Worm (Caenorhabditis elegans) whole organism, L3 larva: ENCODE results near the gene ZK218.11.

Source experiments
- R02D3.7 ChIP-seq: fragments of 150-350 bp; optimal IDR thresholded peaks from 2 replicates; lab custom pipeline; 2014; ENCODE audit warnings: missing biosample characterization, missing genetic modification characterization
- ceh-16 ChIP-seq: sonication (generic microtip); optimal IDR thresholded peaks from 2 replicates; lab custom pipeline; 2017; ENCODE audit warnings: missing biosample characterization, missing genetic modification characterization
- ceh-28 ChIP-seq: fragments of 150-350 bp; optimal IDR thresholded peaks from 2 replicates; lab custom pipeline; 2014; ENCODE audit warnings: missing biosample characterization, missing genetic modification reagents, missing genetic modification characterization
- ceh-82 ChIP-seq: fragments of 150-350 bp; optimal IDR thresholded peaks from 2 replicates; lab custom pipeline; 2014; ENCODE audit warnings: missing biosample characterization, missing genetic modification characterization
- daf-12 ChIP-seq: fragments of 150-350 bp; optimal IDR thresholded peaks from 2 replicates; lab custom pipeline; 2014; ENCODE audit warnings: missing biosample characterization, missing genetic modification reagents, missing genetic modification characterization
- egl-27 ChIP-seq: sonication (generic microtip); optimal IDR thresholded peaks from 4 replicates; lab custom pipeline; 2017; ENCODE audit warnings: missing biosample characterization, missing genetic modification reagents, missing genetic modification characterization
- elt-1 ChIP-seq: fragments of 150-350 bp; optimal IDR thresholded peaks from 2 replicates; lab custom pipeline; 2014; ENCODE audit warnings: missing biosample characterization, missing genetic modification characterization
- elt-2 ChIP-seq: sonication (generic microtip); optimal IDR thresholded peaks from 2 replicates; lab custom pipeline; 2016; ENCODE audit warnings: missing genetic modification reagents, mild to moderate bottlenecking, missing genetic modification characterization, missing compliant biosample characterization
- elt-3 ChIP-seq, 3 experiments: fragments of 150-350 bp in 1 of 3; sonication (generic microtip) in 2 of 3; optimal IDR thresholded peaks; 2 replicates in 2 of 3; 4 replicates in 1 of 3; lab custom pipeline; 2014 to 2017; ENCODE audit warnings: missing biosample characterization in 3 of 3, missing genetic modification characterization in 3 of 3
- eor-1 ChIP-seq, 2 experiments: fragments of 150-350 bp; optimal IDR thresholded peaks; 2 replicates each; lab custom pipeline; 2014 to 2018; ENCODE audit warnings: missing biosample characterization in 2 of 2, missing genetic modification characterization in 2 of 2
- fkh-10 ChIP-seq: sonication (generic microtip); optimal IDR thresholded peaks from 2 replicates; lab custom pipeline; 2017; ENCODE audit warnings: missing biosample characterization, missing genetic modification reagents, missing genetic modification characterization
- fkh-2 ChIP-seq: fragments of 150-350 bp; optimal IDR thresholded peaks from 2 replicates; lab custom pipeline; 2014; ENCODE audit warnings: missing biosample characterization, missing genetic modification reagents, missing genetic modification characterization
- fos-1 ChIP-seq: fragments of 150-350 bp; optimal IDR thresholded peaks from 2 replicates; lab custom pipeline; 2014; ENCODE audit warnings: missing biosample characterization, missing genetic modification characterization
- hmg-11 ChIP-seq: sonication (generic microtip); optimal IDR thresholded peaks from 2 replicates; lab custom pipeline; 2016; ENCODE audit warnings: missing genetic modification characterization, missing compliant biosample characterization
- jun-1 ChIP-seq: fragments of 150-350 bp; optimal IDR thresholded peaks from 2 replicates; lab custom pipeline; 2014; ENCODE audit warnings: missing biosample characterization, missing genetic modification reagents, missing genetic modification characterization
- lin-39 ChIP-seq: fragments of 150-350 bp; optimal IDR thresholded peaks from 2 replicates; lab custom pipeline; 2018; ENCODE audit warnings: missing biosample characterization, missing genetic modification reagents, missing genetic modification characterization
- lsy-12 ChIP-seq: sonication (generic microtip); optimal IDR thresholded peaks from 2 replicates; lab custom pipeline; 2016; ENCODE audit warnings: mild to moderate bottlenecking, missing genetic modification characterization, missing compliant biosample characterization
- mml-1 ChIP-seq: fragments of 150-350 bp; sonication (generic microtip); optimal IDR thresholded peaks from 3 replicates; lab custom pipeline; 2014; ENCODE audit warnings: missing biosample characterization, missing genetic modification characterization
- nfya-1 ChIP-seq: sonication (generic microtip); optimal IDR thresholded peaks from 2 replicates; lab custom pipeline; 2017; ENCODE audit warnings: missing genetic modification characterization, mild to moderate bottlenecking, missing compliant biosample characterization, antibody characterized with exemption, moderate library complexity; ENCODE audit not compliant: insufficient read depth
- nhr-11 ChIP-seq: fragments of 150-350 bp; optimal IDR thresholded peaks from 2 replicates; lab custom pipeline; 2014; ENCODE audit warnings: missing biosample characterization, missing genetic modification characterization
- nhr-237 ChIP-seq: fragments of 150-350 bp; optimal IDR thresholded peaks from 2 replicates; lab custom pipeline; 2014; ENCODE audit warnings: missing biosample characterization, missing genetic modification characterization
- nhr-25 ChIP-seq: sonication (generic microtip); optimal IDR thresholded peaks from 2 replicates; lab custom pipeline; 2017; ENCODE audit warnings: missing biosample characterization, missing genetic modification characterization
- nhr-28 ChIP-seq: fragments of 150-350 bp; optimal IDR thresholded peaks from 2 replicates; lab custom pipeline; 2014; ENCODE audit warnings: missing biosample characterization, missing genetic modification characterization
- nhr-43 ChIP-seq: sonication (generic microtip); optimal IDR thresholded peaks from 2 replicates; lab custom pipeline; 2016; ENCODE audit warnings: mild to moderate bottlenecking, missing genetic modification characterization, missing compliant biosample characterization; ENCODE audit not compliant: poor library complexity, severe bottlenecking
- nhr-67 ChIP-seq: fragments of 150-350 bp; optimal IDR thresholded peaks from 2 replicates; lab custom pipeline; 2014; ENCODE audit warnings: missing biosample characterization, missing genetic modification characterization
- nhr-76 ChIP-seq: fragments of 150-350 bp; sonication (generic microtip); optimal IDR thresholded peaks from 5 replicates; lab custom pipeline; 2014; ENCODE audit warnings: missing biosample characterization, missing genetic modification characterization
- nhr-77 ChIP-seq: fragments of 150-350 bp; optimal IDR thresholded peaks from 2 replicates; lab custom pipeline; 2014; ENCODE audit warnings: missing biosample characterization, missing genetic modification characterization
- pqm-1 ChIP-seq: fragments of 150-350 bp; optimal IDR thresholded peaks from 2 replicates; lab custom pipeline; 2017; ENCODE audit warnings: missing biosample characterization, missing genetic modification characterization, inconsistent platforms
- skn-1 ChIP-seq: fragments of 150-350 bp; optimal IDR thresholded peaks from 2 replicates; lab custom pipeline; 2014; ENCODE audit warnings: missing biosample characterization, missing genetic modification characterization
- snpc-4 ChIP-seq: fragments of 150-350 bp; optimal IDR thresholded peaks from 2 replicates; lab custom pipeline; 2014; ENCODE audit warnings: missing biosample characterization, missing genetic modification characterization
- tbx-2 ChIP-seq: sonication (generic microtip); optimal IDR thresholded peaks from 2 replicates; lab custom pipeline; 2016; ENCODE audit warnings: mild to moderate bottlenecking, missing genetic modification characterization, missing compliant biosample characterization
- unc-39 ChIP-seq: sonication (generic microtip); optimal IDR thresholded peaks from 4 replicates; lab custom pipeline; 2017; ENCODE audit warnings: missing biosample characterization, missing genetic modification characterization
- unc-62 ChIP-seq: fragments of 150-350 bp; sonication (generic microtip); optimal IDR thresholded peaks from 4 replicates; lab custom pipeline; 2014; ENCODE audit warnings: missing biosample characterization, missing genetic modification reagents, missing genetic modification characterization
- zag-1 ChIP-seq: fragments of 150-350 bp; optimal IDR thresholded peaks from 2 replicates; lab custom pipeline; 2014; ENCODE audit warnings: missing biosample characterization, missing genetic modification characterization
- ztf-11 ChIP-seq: fragments of 150-350 bp; optimal IDR thresholded peaks from 2 replicates; lab custom pipeline; 2014; ENCODE audit warnings: missing biosample characterization, missing genetic modification characterization

ZK218.11 gene

DNA sequence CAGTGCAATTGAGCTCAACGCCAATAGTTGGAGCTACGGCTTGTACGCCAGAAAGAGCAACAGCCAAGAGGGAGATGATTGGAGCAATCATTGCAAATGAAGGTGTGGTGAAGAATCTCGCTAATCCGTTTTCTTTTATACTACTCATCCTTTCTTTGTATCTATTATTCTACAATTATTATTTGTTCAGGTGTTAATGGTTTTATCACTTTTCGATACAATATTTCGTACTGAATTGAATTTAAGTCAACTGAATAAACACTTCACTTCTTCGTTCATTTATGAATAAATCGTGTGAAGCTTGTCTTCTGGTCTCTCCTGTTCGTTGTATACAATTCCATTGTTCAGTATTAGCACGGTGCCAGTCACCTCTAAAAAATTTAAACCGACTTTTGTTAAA lies at the start of gene ZK218.11:
Gene ZK218.11 (minus strand): TSS at position 101 of the 400 bp plus-strand sequence.
- TF ChIP-seq eor-1 (tag; optimal IDR thresholded peaks at IDR 0.05; lab: Kevin White, UChicago) (no peak), skn-1 (tag; lab: Kevin White, UChicago) (no peak), nhr-25 (tag; lab: Kevin White, UChicago) (no peak), snpc-4 (tag; lab: Kevin White, UChicago) (no peak), elt-1 (no peak), lsy-12 (tag; lab: Kevin White, UChicago) (no peak), fkh-10 (GFP tag; lab: Kevin White, UChicago) (no peak), daf-12 (tag; lab: Kevin White, UChicago) (no peak), fos-1 (no peak), nhr-76 (tag; lab: Kevin White, UChicago) (no peak), tbx-2 (tag; lab: Kevin White, UChicago) (no peak), nfya-1 (no peak), nhr-28 (no peak), ceh-16 (tag; lab: Kevin White, UChicago) (no peak), nhr-67 (tag; lab: Kevin White, UChicago) (no peak), nhr-237 (tag; lab: Kevin White, UChicago) (no peak), ceh-28 (tag; lab: Kevin White, UChicago) (no peak), elt-3 (tag; optimal IDR thresholded peaks at IDR 0.05; lab: Kevin White, UChicago) (no peak)
- TF ChIP-seq, all 47 proteins: peak for 0

DNA sequence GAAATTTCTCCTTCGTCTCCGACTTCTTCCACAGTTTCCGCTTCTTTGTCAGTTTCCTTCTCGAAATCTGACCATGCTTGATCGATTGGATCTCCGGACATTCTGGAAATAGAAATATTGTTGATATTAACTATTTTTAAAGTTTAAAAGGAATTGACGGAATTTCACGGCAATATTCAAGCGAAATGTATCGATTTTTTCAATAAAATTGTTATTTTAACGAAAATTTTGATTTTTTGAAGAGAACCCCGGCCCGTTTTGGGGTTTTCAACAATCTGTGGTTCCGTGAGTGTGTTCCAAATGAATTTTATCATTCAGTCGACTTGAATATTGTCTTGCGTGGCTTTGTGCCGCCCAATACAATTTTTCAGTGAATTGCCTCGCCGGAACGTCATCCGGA lies 48.9 kb upstream of the ZK218.11 start, which contains the start of gene F40D4.13:
Gene F40D4.13 (minus strand): TSS at position 101 of the 400 bp plus-strand sequence.
- TF ChIP-seq skn-1 (tag; lab: Kevin White, UChicago) (no peak), zag-1 (no peak), ceh-82 (tag; lab: Kevin White, UChicago) (no peak), ceh-16 (tag; lab: Kevin White, UChicago) (no peak)

DNA sequence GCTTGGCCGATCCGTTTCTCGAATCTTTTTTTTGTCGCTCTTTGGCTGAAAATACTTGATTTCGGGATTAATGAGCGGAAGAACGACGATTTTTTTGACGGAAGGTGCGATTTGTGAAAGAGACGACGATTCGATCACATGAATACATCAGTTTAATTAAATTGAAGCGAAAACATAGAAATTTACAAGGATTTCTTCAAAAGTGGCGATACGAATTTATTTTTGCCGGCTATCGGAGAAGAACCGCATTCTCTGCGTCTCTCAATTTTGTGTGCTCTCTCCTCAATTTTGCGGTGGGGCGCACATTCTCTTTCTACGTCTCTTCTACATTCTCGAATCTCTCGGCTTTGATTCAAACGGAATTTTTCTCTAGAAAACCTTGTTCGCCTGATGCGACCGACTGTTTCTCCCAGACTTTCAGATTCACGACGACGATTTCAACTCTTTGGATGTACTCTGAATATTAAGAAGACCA lies 47.2 kb upstream of the ZK218.11 start, which contains the start of gene F40D4.17:
Gene F40D4.17 (minus strand): TSS at position 51 of the 475 bp plus-strand sequence.
- no peak for TF ChIP-seq nhr-237 (tag; lab: Kevin White, UChicago)
- no peak for TF ChIP-seq lin-39 (tag; lab: Kevin White, UChicago)
- no peak for TF ChIP-seq lsy-12 (tag; lab: Kevin White, UChicago)
- TF ChIP-seq nhr-67 (tag; lab: Kevin White, UChicago) = no peak
- TF ChIP-seq ztf-11 (tag; lab: Kevin White, UChicago) = no peak
- TF ChIP-seq nhr-77 = no peak
- TF ChIP-seq pqm-1 (tag; lab: Kevin White, UChicago) = no peak
- TF ChIP-seq unc-39 (tag; lab: Kevin White, UChicago) = no peak
- TF ChIP-seq elt-2 (tag; lab: Kevin White, UChicago) = no peak
- no peak for TF ChIP-seq elt-3 (tag; optimal IDR thresholded peaks at IDR 0.05; lab: Kevin White, UChicago)
- TF ChIP-seq elt-1 = no peak
- no peak for TF ChIP-seq fkh-2 (tag; lab: Kevin White, UChicago)
- no peak for TF ChIP-seq skn-1 (tag; lab: Kevin White, UChicago)
- no peak for TF ChIP-seq nhr-28
- TF ChIP-seq nhr-11 (tag; lab: Kevin White, UChicago) = no peak
- no peak for TF ChIP-seq nhr-43 (tag; lab: Kevin White, UChicago)
- TF ChIP-seq ceh-82 (tag; lab: Kevin White, UChicago) = no peak
- TF ChIP-seq zag-1 = no peak

DNA sequence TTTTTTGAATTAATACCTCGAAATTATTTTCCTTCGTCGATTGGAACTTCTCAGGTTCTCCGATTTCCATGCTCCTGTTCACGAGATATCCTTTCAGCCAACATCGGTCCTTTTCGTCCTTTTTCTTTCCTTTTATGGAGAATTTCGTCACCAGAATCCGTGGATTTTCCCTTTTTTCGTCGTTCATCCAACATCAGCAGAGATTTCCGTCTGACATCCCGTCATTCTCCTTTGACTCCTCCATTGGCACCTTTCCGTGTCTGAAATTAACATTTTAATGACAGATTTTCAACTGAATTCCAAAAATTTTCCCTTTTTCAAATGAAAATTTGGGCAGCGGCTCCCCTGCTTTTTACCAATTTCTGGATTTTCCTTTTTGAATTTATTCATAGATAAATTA lies 46.7 kb upstream of the ZK218.11 start:
- TF ChIP-seq ztf-11 (tag; lab: Kevin White, UChicago) (no peak), jun-1 (tag; lab: Kevin White, UChicago) (no peak), lsy-12 (tag; lab: Kevin White, UChicago) (no peak), hmg-11 (tag; lab: Kevin White, UChicago) (no peak), daf-12 (tag; lab: Kevin White, UChicago) (no peak), unc-62 (GFP tag; lab: Kevin White, UChicago) (no peak), nhr-28 (no peak), nhr-237 (tag; lab: Kevin White, UChicago) (no peak), R02D3.7 (tag; lab: Kevin White, UChicago) (no peak), mml-1 (no peak), nhr-77 (no peak), elt-2 (tag; lab: Kevin White, UChicago) (no peak), nhr-11 (tag; lab: Kevin White, UChicago) (no peak), ceh-16 (tag; lab: Kevin White, UChicago) (no peak), elt-3 (tag; optimal IDR thresholded peaks at IDR 0.05; lab: Kevin White, UChicago) (no peak), nfya-1 (no peak), snpc-4 (tag; lab: Kevin White, UChicago) (no peak), egl-27 (tag; lab: Kevin White, UChicago) (no peak), lin-39 (tag; lab: Kevin White, UChicago) (no peak)
